Worm (Caenorhabditis elegans) whole organism, L4 larva: ENCODE data around the gene mff-1.
A peak's percentile ranks its signal among the peaks of the same experiment; 100 is the strongest.

Experiments used
- R02D3.7 ChIP-seq: fragments of 150-350 bp; sonication (generic microtip); optimal IDR thresholded peaks from 3 replicates; lab custom pipeline; 2014; ENCODE audit warnings: missing biosample characterization, missing genetic modification characterization
- Y48G9A.11 ChIP-seq: fragments of 200-800 bp; sonication (Bioruptor generic); IDR thresholded peaks from 2 replicates; pipeline ENCODE4 v1.3.6; 2022; ENCODE audit warnings: missing genetic modification reagents, missing genetic modification characterization, missing compliant biosample characterization
- ama-1 ChIP-seq: fragments of 150-350 bp; optimal IDR thresholded peaks from 2 replicates; lab custom pipeline; 2014; ENCODE audit warnings: inconsistent platforms, mixed read lengths
- ceh-20 ChIP-seq: fragments of 200-800 bp; sonication (Bioruptor generic); IDR thresholded peaks from 2 replicates; pipeline ENCODE4 v1.3.6; 2022; ENCODE audit warnings: missing genetic modification reagents, missing genetic modification characterization, missing compliant biosample characterization
- hlh-30 ChIP-seq: sonication (generic microtip); optimal IDR thresholded peaks from 2 replicates; lab custom pipeline; 2017; ENCODE audit warnings: antibody characterized with exemption, mild to moderate bottlenecking, missing genetic modification characterization, missing compliant biosample characterization; ENCODE audit not compliant: insufficient read depth
- nhr-237 ChIP-seq: sonication (generic microtip); optimal IDR thresholded peaks from 2 replicates; lab custom pipeline; 2017; ENCODE audit warnings: missing biosample characterization, missing genetic modification characterization
- nhr-25 ChIP-seq: sonication (generic microtip); optimal IDR thresholded peaks from 2 replicates; lab custom pipeline; 2017; ENCODE audit warnings: missing genetic modification characterization, mild to moderate bottlenecking, missing compliant biosample characterization, antibody characterized with exemption, moderate library complexity, borderline replicate concordance; ENCODE audit not compliant: insufficient read depth
- nhr-28 ChIP-seq: fragments of 150-350 bp; optimal IDR thresholded peaks from 2 replicates; lab custom pipeline; 2014; ENCODE audit warnings: missing biosample characterization, missing genetic modification characterization
- skn-1 ChIP-seq: fragments of 150-350 bp; optimal IDR thresholded peaks from 2 replicates; lab custom pipeline; 2014; ENCODE audit warnings: missing biosample characterization, missing genetic modification characterization
- snpc-1.2 ChIP-seq: fragments of 200-800 bp; sonication (Bioruptor generic); IDR thresholded peaks from 2 replicates; pipeline ENCODE4 v1.3.6; 2022; ENCODE audit warnings: missing genetic modification reagents, missing genetic modification characterization, missing compliant biosample characterization
- unc-62 ChIP-seq, 3 experiments: fragments of 150-350 bp in 1 of 3; sonication (generic microtip); optimal IDR thresholded peaks in 2 of 3; peaks in 1 of 3; 1 replicate in 1 of 3; 2 replicates in 2 of 3; lab custom pipeline; 2014 to 2017; ENCODE audit warnings: missing biosample characterization in 3 of 3, missing genetic modification characterization in 3 of 3, missing genetic modification reagents in 3 of 3, missing genotype in 1 of 3

DNA sequence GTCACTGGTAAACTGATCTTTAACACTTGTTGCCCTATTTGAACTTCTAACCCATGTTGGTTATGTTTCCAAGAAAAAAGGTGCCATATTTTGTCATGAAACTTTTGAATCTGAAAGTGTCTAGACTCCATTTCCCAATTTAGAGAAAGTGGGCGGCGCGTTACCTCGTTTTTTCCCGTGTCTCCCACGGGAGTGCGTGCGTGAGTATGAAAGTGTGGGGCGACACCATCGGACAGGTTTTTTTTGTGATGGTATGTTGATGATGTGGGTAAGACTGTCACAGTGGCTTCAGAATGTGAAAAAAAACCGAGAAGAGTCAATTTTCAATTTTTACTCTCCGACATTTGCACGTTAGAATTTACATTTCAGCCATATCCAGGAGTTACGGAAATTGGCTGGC is 18.7 kb upstream of the mff-1 start:
- TF ChIP-seq skn-1 (no peak), nhr-25 (tag; lab: Kevin White, UChicago) (peak; percentile 64), unc-62 (GFP tag; optimal IDR thresholded peaks at IDR 0.05 in 1 of 2; lab: Kevin White, UChicago) (no peak), unc-62 (tag; optimal IDR thresholded peaks at IDR 0.05; lab: Kevin White, UChicago) (no peak), R02D3.7 (tag; lab: Kevin White, UChicago) (no peak), ceh-20 (GFP tag; lab: Robert Waterston, UW) (no peak), snpc-1.2 (GFP tag; lab: Robert Waterston, UW) (no peak), nhr-237 (tag; lab: Kevin White, UChicago) (no peak), nhr-28 (tag; lab: Kevin White, UChicago) (no peak), ama-1 (lab: Kevin White, UChicago) (no peak), Y48G9A.11 (GFP tag; lab: Robert Waterston, UW) (no peak), hlh-30 (no peak)
